Worm (Caenorhabditis elegans): ENCODE results near the gene lhfp-4.

lhfp-4 gene

ce11 chrIV:17284099-17284498, 8.7 kb downstream of the lhfp-4 start, which contains the start of gene nra-1:
Gene nra-1 (minus strand): TSS chrIV:17284199.
- TF ChIP-seq Y55F3AM.14 (GFP tag; optimal IDR thresholded peaks at IDR 0.05) = no peak
- no peak for TF ChIP-seq peb-1 (tag; optimal IDR thresholded peaks at IDR 0.05)
- no peak for TF ChIP-seq nhr-11 (tag; optimal IDR thresholded peaks at IDR 0.05)
- no peak for TF ChIP-seq nhr-25 (tag; optimal IDR thresholded peaks at IDR 0.05)
- TF ChIP-seq ceh-82 (tag; optimal IDR thresholded peaks at IDR 0.05) = no peak
- no peak for TF ChIP-seq lin-13 (GFP tag; optimal IDR thresholded peaks at IDR 0.05)

- no peak for TF ChIP-seq ztf-1 (GFP tag; conservative IDR thresholded peaks at IDR 0.05)
- no peak for TF ChIP-seq fos-1 (tag; optimal IDR thresholded peaks at IDR 0.05)
- no peak for TF ChIP-seq alr-1 (tag; optimal IDR thresholded peaks at IDR 0.05)
- TF ChIP-seq ztf-11 (tag; optimal IDR thresholded peaks at IDR 0.05) = no peak
- TF ChIP-seq nhr-77 (tag; optimal IDR thresholded peaks at IDR 0.05) = no peak
- TF ChIP-seq C34F6.9 (tag; optimal IDR thresholded peaks at IDR 0.05) = peak; percentile 52
- TF ChIP-seq R02D3.7 (tag; optimal IDR thresholded peaks at IDR 0.05) = no peak
- TF ChIP-seq Y55F3AM.14 (GFP tag; optimal IDR thresholded peaks at IDR 0.05) = no peak
- TF ChIP-seq unc-55 (GFP tag; optimal IDR thresholded peaks at IDR 0.05) = peak; percentile 91
- TF ChIP-seq crh-2 (tag; optimal IDR thresholded peaks at IDR 0.05) = peak; percentile 69
- no peak for TF ChIP-seq elt-1 (tag; optimal IDR thresholded peaks at IDR 0.05)
- TF ChIP-seq nhr-25 (tag; optimal IDR thresholded peaks at IDR 0.05) = no peak
- TF ChIP-seq gmeb-1 (tag; optimal IDR thresholded peaks at IDR 0.05) = no peak
- no peak for TF ChIP-seq lin-11 (tag; optimal IDR thresholded peaks at IDR 0.05)
- no peak for TF ChIP-seq nhr-23 (tag; optimal IDR thresholded peaks at IDR 0.05)
- TF ChIP-seq peb-1 (tag; optimal IDR thresholded peaks at IDR 0.05) = no peak
- TF ChIP-seq nhr-11 (tag; optimal IDR thresholded peaks at IDR 0.05) = no peak
- no peak for TF ChIP-seq ZK546.5 (tag; optimal IDR thresholded peaks at IDR 0.05)
- TF ChIP-seq F13H6.1 (tag; optimal IDR thresholded peaks at IDR 0.05) = no peak
- no peak for TF ChIP-seq dmd-4 (tag; optimal IDR thresholded peaks at IDR 0.05)
- TF ChIP-seq nhr-10 (tag; optimal IDR thresholded peaks at IDR 0.05) = no peak
- no peak for TF ChIP-seq nhr-237 (tag; optimal IDR thresholded peaks at IDR 0.05)
- no peak for TF ChIP-seq ama-1 (optimal IDR thresholded peaks at IDR 0.05)
- no peak for TF ChIP-seq nhr-12 (tag; optimal IDR thresholded peaks at IDR 0.05)
- no peak for TF ChIP-seq nhr-6 (tag; optimal IDR thresholded peaks at IDR 0.05)
- TF ChIP-seq egl-27 (tag; optimal IDR thresholded peaks at IDR 0.05) = no peak
- TF ChIP-seq lin-39 (tag; optimal IDR thresholded peaks at IDR 0.05) = no peak
- peak in 1 of 2 experiments; percentile 56 for TF ChIP-seq lsy-2 (tag; optimal IDR thresholded peaks at IDR 0.05)
- peak; percentile 31 for TF ChIP-seq zag-1 (tag; optimal IDR thresholded peaks at IDR 0.05)
- no peak for TF ChIP-seq ceh-82 (tag; optimal IDR thresholded peaks at IDR 0.05)
- TF ChIP-seq sem-4 (tag; optimal IDR thresholded peaks at IDR 0.05) = no peak
- no peak for TF ChIP-seq mab-5 (tag; optimal IDR thresholded peaks at IDR 0.05)
- TF ChIP-seq sma-9 (GFP tag; optimal IDR thresholded peaks at IDR 0.05) = peak; percentile 66
- TF ChIP-seq sma-9 (tag; optimal IDR thresholded peaks at IDR 0.05) = no peak
- peak; percentile 50 for TF ChIP-seq nhr-129 (tag; optimal IDR thresholded peaks at IDR 0.05)
- TF ChIP-seq ztf-4 (tag; optimal IDR thresholded peaks at IDR 0.05) = peak; percentile 18
- no peak for TF ChIP-seq sma-3 (GFP tag; optimal IDR thresholded peaks at IDR 0.05)
- TF ChIP-seq snpc-4 (tag; optimal IDR thresholded peaks at IDR 0.05) = no peak
- TF ChIP-seq unc-39 (tag; optimal IDR thresholded peaks at IDR 0.05) = no peak
- no peak for TF ChIP-seq elt-3 (tag; optimal IDR thresholded peaks at IDR 0.05)
- no peak for TF ChIP-seq skn-1 (tag; optimal IDR thresholded peaks at IDR 0.05)
- TF ChIP-seq mbf-1 (tag; optimal IDR thresholded peaks at IDR 0.05) = no peak
- TF ChIP-seq unc-62 (GFP tag; optimal IDR thresholded peaks at IDR 0.05) = no peak
- no peak for TF ChIP-seq blmp-1 (tag; optimal IDR thresholded peaks at IDR 0.05; ENCODE audit: insufficient read depth)
- peak; percentile 7 for TF ChIP-seq lin-13 (GFP tag; optimal IDR thresholded peaks at IDR 0.05)
- TF ChIP-seq ceh-16 (tag; optimal IDR thresholded peaks at IDR 0.05) = no peak
Observed at ce11 chrIV:17285263-17285662, 9.9 kb downstream of the lhfp-4 start.
